Worm (Caenorhabditis elegans) whole organism, young adult: ENCODE data around the gene D1025.10.

Experiments used
- B0261.1 ChIP-seq: sonication (generic microtip); optimal IDR thresholded peaks from 2 replicates; lab custom pipeline; 2016; ENCODE audit warnings: mild to moderate bottlenecking, missing genetic modification characterization, moderate library complexity, missing compliant biosample characterization
- B0336.3 ChIP-seq: fragments of 200-800 bp; sonication (Bioruptor generic); IDR thresholded peaks from 2 replicates; pipeline ENCODE4 v1.3.6; 2022; ENCODE audit warnings: missing genetic modification characterization, missing compliant biosample characterization
- F10E7.11 ChIP-seq: sonication (generic microtip); optimal IDR thresholded peaks from 2 replicates; lab custom pipeline; 2017; ENCODE audit warnings: mild to moderate bottlenecking, missing genetic modification characterization, moderate library complexity, missing compliant biosample characterization
- F22D6.2 ChIP-seq: sonication (generic microtip); optimal IDR thresholded peaks from 2 replicates; lab custom pipeline; 2016; ENCODE audit warnings: mild to moderate bottlenecking, missing genetic modification characterization, missing compliant biosample characterization
- K11D2.4 ChIP-seq: fragments of 200-800 bp; sonication (Bioruptor generic); IDR thresholded peaks from 2 replicates; pipeline ENCODE4 v1.3.6; 2022; ENCODE audit warnings: missing genetic modification reagents, missing genetic modification characterization, missing compliant biosample characterization
- K12H6.12 ChIP-seq: fragments of 200-800 bp; sonication (Bioruptor generic); optimal IDR thresholded peaks from 2 replicates; lab custom pipeline; 2018; ENCODE audit warnings: mild to moderate bottlenecking, missing genetic modification characterization, missing compliant biosample characterization
- Y56A3A.18 ChIP-seq: fragments of 200-800 bp; sonication (Bioruptor generic); IDR thresholded peaks from 2 replicates; pipeline ENCODE4 v1.3.6; 2022; ENCODE audit warnings: missing genetic modification reagents, missing genetic modification characterization, missing compliant biosample characterization
- Y79H2A.3 ChIP-seq: fragments of 200-800 bp; sonication (Bioruptor generic); conservative IDR thresholded peaks from 2 replicates; pipeline ENCODE4 v1.3.6; 2022; ENCODE audit warnings: missing genetic modification reagents, missing genetic modification characterization, missing compliant biosample characterization
- attf-6 ChIP-seq: fragments of 200-800 bp; sonication (Bioruptor generic); IDR thresholded peaks from 2 replicates; pipeline ENCODE4 v1.3.6; 2022; ENCODE audit warnings: missing genetic modification reagents, missing genetic modification characterization, missing compliant biosample characterization
- cebp-1 ChIP-seq, 2 experiments: fragments of 200-800 bp in 1 of 2; sonication (Bioruptor generic) in 1 of 2; sonication (generic microtip) in 1 of 2; IDR thresholded peaks in 1 of 2; optimal IDR thresholded peaks in 1 of 2; 2 replicates each; pipeline versions ENCODE4 v1.3.6 to Lab custom; 2017 to 2022; ENCODE audit warnings: missing compliant biosample characterization in 2 of 2, missing genetic modification characterization in 2 of 2, mild to moderate bottlenecking in 1 of 2, missing genetic modification reagents in 1 of 2, moderate library complexity in 1 of 2
- cebp-2 ChIP-seq: fragments of 200-800 bp; sonication (Bioruptor generic); IDR thresholded peaks from 2 replicates; pipeline ENCODE4 v1.3.6; 2022; ENCODE audit warnings: missing genetic modification characterization, missing compliant biosample characterization
- ceh-100 ChIP-seq: fragments of 200-800 bp; sonication (Bioruptor generic); IDR thresholded peaks from 2 replicates; pipeline ENCODE4 v1.3.6; 2022; ENCODE audit warnings: missing genetic modification reagents, missing genetic modification characterization, missing compliant biosample characterization
- ceh-27 ChIP-seq: fragments of 200-800 bp; sonication (Bioruptor generic); optimal IDR thresholded peaks from 2 replicates; lab custom pipeline; 2018; ENCODE audit warnings: mild to moderate bottlenecking, missing genetic modification characterization, moderate library complexity, missing compliant biosample characterization
- dox-1 ChIP-seq: fragments of 200-800 bp; sonication (Bioruptor generic); IDR thresholded peaks from 2 replicates; pipeline ENCODE4 v1.3.6; 2022; ENCODE audit warnings: missing genetic modification reagents, missing genetic modification characterization, missing compliant biosample characterization
- efl-1 ChIP-seq: fragments of 150-350 bp; optimal IDR thresholded peaks from 2 replicates; lab custom pipeline; 2014; ENCODE audit warnings: missing biosample characterization, missing genetic modification reagents, missing genetic modification characterization
- egl-18 ChIP-seq: fragments of 200-800 bp; sonication (Bioruptor generic); IDR thresholded peaks from 2 replicates; pipeline ENCODE4 v1.3.6; 2022; ENCODE audit warnings: missing genetic modification reagents, missing genetic modification characterization, missing compliant biosample characterization
- egrh-3 ChIP-seq: fragments of 200-800 bp; sonication (Bioruptor generic); IDR thresholded peaks from 2 replicates; pipeline ENCODE4 v1.3.6; 2022; ENCODE audit warnings: missing genetic modification reagents, missing genetic modification characterization, missing compliant biosample characterization
- him-1 ChIP-seq: sonication (generic microtip); optimal IDR thresholded peaks from 2 replicates; lab custom pipeline; 2016; ENCODE audit warnings: missing genotype, missing genetic modification reagents, missing genetic modification characterization, missing compliant biosample characterization
- hmg-20 ChIP-seq: fragments of 200-800 bp; sonication (Bioruptor generic); IDR thresholded peaks from 2 replicates; pipeline ENCODE4 v1.3.6; 2022; ENCODE audit warnings: missing genetic modification reagents, missing genetic modification characterization, missing compliant biosample characterization
- hsf-1 ChIP-seq: fragments of 200-800 bp; sonication (Bioruptor generic); IDR thresholded peaks from 2 replicates; pipeline ENCODE4 v1.3.6; 2022; ENCODE audit warnings: missing genetic modification reagents, missing genetic modification characterization, missing compliant biosample characterization
- let-526 ChIP-seq: fragments of 200-800 bp; sonication (Bioruptor generic); IDR thresholded peaks from 2 replicates; pipeline ENCODE4 v1.3.6; 2022; ENCODE audit warnings: missing genetic modification reagents, missing genetic modification characterization, missing compliant biosample characterization
- let-607 ChIP-seq, 2 experiments: fragments of 200-800 bp in 1 of 2; sonication (Bioruptor generic) in 1 of 2; sonication (generic microtip) in 1 of 2; optimal IDR thresholded peaks; 2 replicates each; lab custom pipeline; 2016 to 2018; ENCODE audit warnings: mild to moderate bottlenecking in 2 of 2, missing compliant biosample characterization in 2 of 2, missing genetic modification characterization in 2 of 2, moderate library complexity in 2 of 2, missing genotype in 1 of 2
- mxl-1 ChIP-seq: sonication (generic microtip); optimal IDR thresholded peaks from 2 replicates; lab custom pipeline; 2016; ENCODE audit warnings: missing genetic modification characterization, missing compliant biosample characterization
- nfya-2 ChIP-seq: fragments of 200-800 bp; sonication (Bioruptor generic); IDR thresholded peaks from 2 replicates; pipeline ENCODE4 v1.3.6; 2022; ENCODE audit warnings: missing genetic modification reagents, missing genetic modification characterization, missing compliant biosample characterization
- nhr-27 ChIP-seq: fragments of 200-800 bp; sonication (Bioruptor generic); optimal IDR thresholded peaks from 2 replicates; lab custom pipeline; 2018; ENCODE audit warnings: mild to moderate bottlenecking, missing genetic modification characterization, moderate library complexity, missing compliant biosample characterization
- nhr-80 ChIP-seq: sonication (generic microtip); optimal IDR thresholded peaks from 2 replicates; lab custom pipeline; 2016; ENCODE audit warnings: missing genetic modification characterization, missing compliant biosample characterization
- pbrm-1 ChIP-seq: fragments of 200-800 bp; sonication (Bioruptor generic); IDR thresholded peaks from 2 replicates; pipeline ENCODE4 v1.3.6; 2022; ENCODE audit warnings: missing genetic modification reagents, missing genetic modification characterization, missing compliant biosample characterization
- rcor-1 ChIP-seq: fragments of 200-800 bp; sonication (Bioruptor generic); IDR thresholded peaks from 2 replicates; pipeline ENCODE4 v1.3.6; 2022; ENCODE audit warnings: missing genetic modification reagents, missing genetic modification characterization, missing compliant biosample characterization
- rec-8 ChIP-seq, 2 experiments: sonication (generic microtip); optimal IDR thresholded peaks; 2 replicates each; lab custom pipeline; 2016; ENCODE audit warnings: mild to moderate bottlenecking in 2 of 2, missing genetic modification characterization in 2 of 2, missing genetic modification reagents in 2 of 2, missing genotype in 2 of 2, missing biosample characterization in 1 of 2, missing compliant biosample characterization in 1 of 2, moderate library complexity in 1 of 2
- snpc-1.1 ChIP-seq: sonication (generic microtip); optimal IDR thresholded peaks from 2 replicates; lab custom pipeline; 2017; ENCODE audit warnings: missing genetic modification characterization, mild to moderate bottlenecking, missing compliant biosample characterization, antibody characterized with exemption, moderate library complexity, missing genotype, missing genetic modification reagents; ENCODE audit not compliant: insufficient read depth
- snpc-1.3 ChIP-seq: sonication (generic microtip); optimal IDR thresholded peaks from 2 replicates; lab custom pipeline; 2017; ENCODE audit warnings: missing genetic modification characterization, mild to moderate bottlenecking, missing compliant biosample characterization, antibody characterized with exemption, moderate library complexity, missing genotype, missing genetic modification reagents; ENCODE audit not compliant: insufficient read depth
- snpc-4 ChIP-seq, 5 experiments: fragments of 150-350 bp in 1 of 5; sonication (generic microtip) in 4 of 5; optimal IDR thresholded peaks; 2 replicates each; lab custom pipeline; 2014 to 2018; ENCODE audit warnings: missing genetic modification characterization in 5 of 5, missing biosample characterization in 3 of 5, antibody characterized with exemption in 2 of 5, mild to moderate bottlenecking in 2 of 5, missing compliant biosample characterization in 2 of 5, missing genotype in 2 of 5, moderate library complexity in 2 of 5, missing genetic modification reagents in 1 of 5
- zfh-2 ChIP-seq: fragments of 200-800 bp; sonication (Bioruptor generic); conservative IDR thresholded peaks from 2 replicates; pipeline ENCODE4 v1.3.6; 2022; ENCODE audit warnings: missing genetic modification reagents, missing genetic modification characterization, missing compliant biosample characterization
- ztf-18 ChIP-seq: sonication (generic microtip); optimal IDR thresholded peaks from 2 replicates; lab custom pipeline; 2016; ENCODE audit warnings: missing genotype, mild to moderate bottlenecking, missing genetic modification characterization, missing compliant biosample characterization

The D1025.10 gene

ce11 chrX:14480248-14480647, 36.4 kb upstream of the D1025.10 start, which contains the start of gene gfi-3 (continued):
- TF ChIP-seq nhr-80 (tag; lab: Kevin White, UChicago) (peak; percentile 70), rcor-1 (GFP tag; lab: Robert Waterston, UW) (0 out of 2 replicates have a peak, but pooled peaks have one; percentile 32), Y79H2A.3 (GFP tag; lab: Robert Waterston, UW) (no peak), Y56A3A.18 (GFP tag; lab: Robert Waterston, UW) (no peak), pbrm-1 (GFP tag; lab: Robert Waterston, UW) (peak; percentile 76), ceh-100 (GFP tag; lab: Robert Waterston, UW) (0 out of 2 replicates have a peak, but pooled peaks have one; percentile 11), him-1 (tag; lab: Kevin White, UChicago) (no peak), ceh-27 (GFP tag; lab: Kevin White, UChicago) (peak; percentile 70), K11D2.4 (0 out of 2 replicates have a peak, but pooled peaks have one; percentile 19), K12H6.12 (tag; lab: Kevin White, UChicago) (peak; percentile 40), zfh-2 (GFP tag; lab: Robert Waterston, UW) (peak; percentile 77), nhr-27 (no peak), let-526 (GFP tag; lab: Robert Waterston, UW) (no peak), dox-1 (GFP tag; lab: Robert Waterston, UW) (peak; percentile 74), hmg-20 (peak; percentile 72), cebp-1 (GFP tag; IDR thresholded peaks at IDR 0.05; lab: Robert Waterston, UW) (peak; percentile 19; the same call in 1 of the 2 replicates), cebp-1 (tag; optimal IDR thresholded peaks at IDR 0.05; lab: Kevin White, UChicago) (peak; percentile 78), let-607 (tag; optimal IDR thresholded peaks at IDR 0.05; lab: Kevin White, UChicago) (peak in 1 of 2 experiments; percentile 11), efl-1 (GFP tag; lab: Kevin White, UChicago) (peak; percentile 20), B0261.1 (tag; lab: Kevin White, UChicago) (peak; percentile 32), F10E7.11 (no peak), nfya-2 (no peak)

ce11 chrX:14481637-14482036, 35.0 kb upstream of the D1025.10 start:
- peak; percentile 50; the same call in 1 of the 2 replicates for TF ChIP-seq egrh-3
- no peak for TF ChIP-seq snpc-1.1 (tag; lab: Kevin White, UChicago)
- peak; percentile 78 for TF ChIP-seq zfh-2 (GFP tag; lab: Robert Waterston, UW)
- no peak for TF ChIP-seq F22D6.2
- no peak for TF ChIP-seq rec-8 (tag; optimal IDR thresholded peaks at IDR 0.05; lab: Kevin White, UChicago)
- no peak for TF ChIP-seq attf-6 (GFP tag; lab: Robert Waterston, UW)
- TF ChIP-seq snpc-4 (GFP tag; optimal IDR thresholded peaks at IDR 0.05; lab: Kevin White, UChicago), result no peak
- TF ChIP-seq snpc-4 (tag; optimal IDR thresholded peaks at IDR 0.05; lab: Kevin White, UChicago), result peak in 3 of 4 experiments; percentile 32 to 88 (median 82)

ce11 chrX:14484827-14485226, 31.8 kb upstream of the D1025.10 start, which contains the start of gene M163.8:
Gene M163.8, plus strand, starts transcription at chrX:14485127.
- TF ChIP-seq snpc-1.3 (tag; lab: Kevin White, UChicago) (no peak), B0336.3 (GFP tag; lab: Robert Waterston, UW) (no peak), attf-6 (GFP tag; lab: Robert Waterston, UW) (no peak), ztf-18 (no peak), hsf-1 (GFP tag; lab: Robert Waterston, UW) (no peak), efl-1 (GFP tag; lab: Kevin White, UChicago) (no peak), mxl-1 (tag; lab: Kevin White, UChicago) (no peak), egl-18 (GFP tag; lab: Robert Waterston, UW) (no peak), cebp-2 (GFP tag; lab: Robert Waterston, UW) (no peak)
